Worm (Caenorhabditis elegans) whole organism, mixed stage, embryonic: Measurements from ENCODE around the gene Y69A2AR.23.

Source experiments
- M03D4.4 ChIP-seq: sonication (generic microtip); optimal IDR thresholded peaks from 2 replicates; lab custom pipeline; 2017; ENCODE audit warnings: mild to moderate bottlenecking, missing genetic modification characterization, missing compliant biosample characterization
- ceh-83 ChIP-seq: fragments of 200-800 bp; sonication (Bioruptor generic); optimal IDR thresholded peaks from 2 replicates; lab custom pipeline; 2018; ENCODE audit warnings: mild to moderate bottlenecking, missing genetic modification characterization, missing compliant biosample characterization
- cnd-1 ChIP-seq: fragments of 200-800 bp; sonication (Bioruptor generic); optimal IDR thresholded peaks from 2 replicates; lab custom pipeline; 2018; ENCODE audit warnings: mild to moderate bottlenecking, missing genetic modification characterization, missing compliant biosample characterization
- elt-3 ChIP-seq: fragments of 150-350 bp; optimal IDR thresholded peaks from 2 replicates; lab custom pipeline; 2014; ENCODE audit warnings: missing biosample characterization, missing genetic modification characterization
- flh-1 ChIP-seq: fragments of 200-800 bp; sonication (Bioruptor generic); optimal IDR thresholded peaks from 2 replicates; lab custom pipeline; 2018; ENCODE audit warnings: mild to moderate bottlenecking, missing genetic modification characterization, moderate library complexity, missing compliant biosample characterization
- hlh-1 ChIP-seq: fragments of 150-350 bp; optimal IDR thresholded peaks from 2 replicates; lab custom pipeline; 2014; ENCODE audit warnings: missing biosample characterization, missing genetic modification reagents, missing genetic modification characterization
- lin-32 ChIP-seq: fragments of 200-800 bp; sonication (Bioruptor generic); optimal IDR thresholded peaks from 2 replicates; lab custom pipeline; 2018; ENCODE audit warnings: mild to moderate bottlenecking, missing genetic modification characterization, missing compliant biosample characterization
- lsy-2 ChIP-seq: fragments of 150-350 bp; optimal IDR thresholded peaks from 2 replicates; lab custom pipeline; 2014; ENCODE audit warnings: missing biosample characterization, missing genetic modification characterization
- mab-5 ChIP-seq: fragments of 150-350 bp; optimal IDR thresholded peaks from 2 replicates; lab custom pipeline; 2014; ENCODE audit warnings: missing biosample characterization, missing genetic modification characterization
- mep-1 ChIP-seq: fragments of 150-350 bp; optimal IDR thresholded peaks from 2 replicates; lab custom pipeline; 2017; ENCODE audit warnings: missing biosample characterization, missing genetic modification reagents, missing genetic modification characterization, inconsistent platforms
- mls-2 ChIP-seq: sonication (generic microtip); optimal IDR thresholded peaks from 2 replicates; lab custom pipeline; 2016; ENCODE audit warnings: mild to moderate bottlenecking, missing genetic modification characterization, moderate library complexity, missing compliant biosample characterization
- nhr-12 ChIP-seq: fragments of 150-350 bp; optimal IDR thresholded peaks from 2 replicates; lab custom pipeline; 2014; ENCODE audit warnings: missing biosample characterization, missing genetic modification characterization
- nhr-2 ChIP-seq: fragments of 150-350 bp; optimal IDR thresholded peaks from 2 replicates; lab custom pipeline; 2014; ENCODE audit warnings: missing biosample characterization, missing genetic modification characterization
- nhr-237 ChIP-seq: fragments of 150-350 bp; optimal IDR thresholded peaks from 2 replicates; lab custom pipeline; 2014; ENCODE audit warnings: missing biosample characterization, missing genetic modification characterization
- nhr-28 ChIP-seq: fragments of 150-350 bp; optimal IDR thresholded peaks from 2 replicates; lab custom pipeline; 2014; ENCODE audit warnings: missing biosample characterization, missing genetic modification characterization
- nhr-76 ChIP-seq: sonication (generic microtip); optimal IDR thresholded peaks from 2 replicates; lab custom pipeline; 2017; ENCODE audit warnings: missing biosample characterization, missing genetic modification characterization
- pha-4 ChIP-seq: fragments of 150-350 bp; optimal IDR thresholded peaks from 2 replicates; lab custom pipeline; 2018; ENCODE audit warnings: missing biosample characterization, missing genetic modification reagents, missing genetic modification characterization
- snpc-4 ChIP-seq: fragments of 150-350 bp; optimal IDR thresholded peaks from 2 replicates; lab custom pipeline; 2014; ENCODE audit warnings: missing biosample characterization, missing genetic modification characterization
- tbx-8 ChIP-seq: fragments of 200-800 bp; sonication (Bioruptor generic); optimal IDR thresholded peaks from 2 replicates; lab custom pipeline; 2018; ENCODE audit warnings: mild to moderate bottlenecking, missing genetic modification characterization, moderate library complexity, missing compliant biosample characterization
- ztf-11 ChIP-seq: fragments of 150-350 bp; optimal IDR thresholded peaks from 2 replicates; lab custom pipeline; 2014; ENCODE audit warnings: missing biosample characterization, missing genetic modification characterization

Gene Y69A2AR.23

ce11 chrIV:2529281-2529680 lies 22.2 kb downstream of the Y69A2AR.23 start:
- TF ChIP-seq ztf-11 (tag; lab: Kevin White, UChicago): no peak

- TF ChIP-seq cnd-1 (tag; lab: Kevin White, UChicago) (no peak), hlh-1 (tag; lab: Kevin White, UChicago) (no peak), mab-5 (tag; lab: Kevin White, UChicago) (no peak), elt-3 (tag; lab: Kevin White, UChicago) (no peak), pha-4 (no peak), nhr-237 (tag; lab: Kevin White, UChicago) (no peak), flh-1 (GFP tag; lab: Kevin White, UChicago) (no peak), lsy-2 (tag; lab: Kevin White, UChicago) (no peak), mep-1 (tag; lab: Kevin White, UChicago) (no peak), tbx-8 (GFP tag; lab: Kevin White, UChicago) (no peak), nhr-2 (no peak), mls-2 (no peak), snpc-4 (tag; lab: Kevin White, UChicago) (no peak), nhr-12 (tag; lab: Kevin White, UChicago) (no peak), lin-32 (GFP tag; lab: Kevin White, UChicago) (no peak), nhr-76 (no peak), nhr-28 (tag; lab: Kevin White, UChicago) (no peak), M03D4.4 (tag; lab: Kevin White, UChicago) (no peak)
- TF ChIP-seq, all 35 proteins: peak for 0
These were observed 24.6 kb downstream of the Y69A2AR.23 start for ce11 chrIV:2526836-2527235.

ce11 chrIV:2507824-2508223 lies 43.7 kb downstream of the Y69A2AR.23 start, which contains the start of gene Y69A2AR.22:
Gene Y69A2AR.22, minus strand, starts transcription at chrIV:2507924.
- no peak for TF ChIP-seq ceh-83 (GFP tag; lab: Kevin White, UChicago)
- TF ChIP-seq, all 35 proteins: peak for 0
